Fruit fly (Drosophila melanogaster): Measurements from ENCODE around the gene tgo.

The tgo gene

dm6 chr3R:9057398-9058058, 37.7 kb upstream of the tgo start (continued):
- TF ChIP-seq CG12769 (tag; optimal IDR thresholded peaks at IDR 0.05) (peak; percentile 98), CG8089 (GFP tag; optimal IDR thresholded peaks at IDR 0.05) (peak; percentile 12), org-1 (GFP tag; optimal IDR thresholded peaks at IDR 0.05) (peak; percentile 95), Poxn (GFP tag; IDR thresholded peaks at IDR 0.05) (no peak), CG17328 (GFP tag; IDR thresholded peaks at IDR 0.05) (no peak), cas (GFP tag; IDR thresholded peaks at IDR 0.05) (no peak), Hmr (GFP tag; optimal IDR thresholded peaks at IDR 0.05) (peak; percentile 99), CG16815 (GFP tag; optimal IDR thresholded peaks at IDR 0.05) (peak; percentile 94), pzg (GFP tag; optimal IDR thresholded peaks at IDR 0.05) (no peak), nom (GFP tag; optimal IDR thresholded peaks at IDR 0.05) (peak; percentile 98), Awh (GFP tag; IDR thresholded peaks at IDR 0.05) (no peak), CHES-1-like (GFP tag; optimal IDR thresholded peaks at IDR 0.05) (peak; percentile 61), BtbVII (GFP tag; optimal IDR thresholded peaks at IDR 0.05) (peak; percentile 98), E2f2 (GFP tag; IDR thresholded peaks at IDR 0.05) (no peak), dysf (GFP tag; IDR thresholded peaks at IDR 0.05) (no peak), CG5180 (GFP tag; optimal IDR thresholded peaks at IDR 0.05) (peak; percentile 92), Hmx (GFP tag; optimal IDR thresholded peaks at IDR 0.05) (peak; percentile 63), CG2889 (GFP tag; IDR thresholded peaks at IDR 0.05) (no peak), CG1024 (GFP tag; IDR thresholded peaks at IDR 0.05) (no peak), sim (GFP tag; IDR thresholded peaks at IDR 0.05) (no peak), slou (GFP tag; optimal IDR thresholded peaks at IDR 0.05) (peak; percentile 75), Camta (GFP tag; optimal IDR thresholded peaks at IDR 0.05) (peak; percentile 39), CG17385 (GFP tag; optimal IDR thresholded peaks at IDR 0.05) (peak; percentile 95), CG10979 (tag; optimal IDR thresholded peaks at IDR 0.05) (peak; percentile 99), CG12104 (GFP tag; optimal IDR thresholded peaks at IDR 0.05) (peak; percentile 99), az2 (GFP tag; optimal IDR thresholded peaks at IDR 0.05) (peak; percentile 93), CG11560 (tag; IDR thresholded peaks at IDR 0.05) (no peak), CG18764 (GFP tag; optimal IDR thresholded peaks at IDR 0.05) (peak; percentile 93), Hr3 (GFP tag; optimal IDR thresholded peaks at IDR 0.05) (peak; percentile 96), wor (GFP tag; IDR thresholded peaks at IDR 0.05) (no peak), fd102C (GFP tag; optimal IDR thresholded peaks at IDR 0.05) (peak; percentile 83), CG7786 (GFP tag; optimal IDR thresholded peaks at IDR 0.05) (peak; percentile 58), CG7928 (GFP tag; optimal IDR thresholded peaks at IDR 0.05) (peak; percentile 78), bcd (GFP tag; optimal IDR thresholded peaks at IDR 0.05) (peak; percentile 97), sob (GFP tag; IDR thresholded peaks at IDR 0.05) (no peak), Atf6 (GFP tag; IDR thresholded peaks at IDR 0.05) (no peak), ftz-f1 (GFP tag; optimal IDR thresholded peaks at IDR 0.05) (peak; percentile 68), chm (GFP tag; IDR thresholded peaks at IDR 0.05) (no peak), tll (GFP tag; optimal IDR thresholded peaks at IDR 0.05) (peak in 1 of 2 experiments; percentile 72), chn (GFP tag; optimal IDR thresholded peaks at IDR 0.05) (peak; percentile 58), CG5245 (GFP tag; optimal IDR thresholded peaks at IDR 0.05) (peak; percentile 74), ewg (GFP tag; optimal IDR thresholded peaks at IDR 0.05) (peak; percentile 81), abd-A (tag; optimal IDR thresholded peaks at IDR 0.05) (peak; percentile 100), CG6791 (GFP tag; IDR thresholded peaks at IDR 0.05; ENCODE audit: partially characterized antibody) (no peak), zfh1 (GFP tag; IDR thresholded peaks at IDR 0.05) (no peak), unpg (GFP tag; optimal IDR thresholded peaks at IDR 0.05) (peak; percentile 98), CG30431 (GFP tag; optimal IDR thresholded peaks at IDR 0.05) (peak; percentile 85), CG7987 (GFP tag; optimal IDR thresholded peaks at IDR 0.05) (peak; percentile 92), ems (GFP tag; optimal IDR thresholded peaks at IDR 0.05) (peak; percentile 45), wdn (GFP tag; IDR thresholded peaks at IDR 0.05) (no peak), exex (tag; optimal IDR thresholded peaks at IDR 0.05) (peak; percentile 99)

Measured in whole organism, embryonic.